Fruit fly (Drosophila melanogaster) whole organism, embryonic: ENCODE data around the gene Fcp3C.

Experiments used
- Blimp-1 ChIP-seq: fragments of 200-800 bp; sonication (Bioruptor generic); optimal IDR thresholded peaks from 3 replicates; lab custom pipeline; 2018; ENCODE audit warnings: missing biosample characterization, missing genetic modification characterization, mild to moderate bottlenecking, moderate library complexity, missing genetic modification reagents
- CG13287 ChIP-seq: fragments of 200-800 bp; sonication (Bioruptor generic); IDR thresholded peaks from 2 replicates; pipeline ENCODE4 v1.3.6; 2022; ENCODE audit warnings: missing biosample characterization, missing genetic modification characterization; ENCODE audit not compliant: partially characterized antibody
- CG13424 ChIP-seq: fragments of 200-800 bp; sonication (Bioruptor generic); optimal IDR thresholded peaks from 2 replicates; lab custom pipeline; 2019; ENCODE audit warnings: missing biosample characterization, mild to moderate bottlenecking, missing genetic modification characterization, moderate library complexity
- CG13775 ChIP-seq: fragments of 200-800 bp; sonication (Bioruptor generic); optimal IDR thresholded peaks from 3 replicates; lab custom pipeline; 2017; ENCODE audit warnings: missing biosample characterization, mild to moderate bottlenecking, missing genetic modification characterization
- CG15073 ChIP-seq: fragments of 200-800 bp; sonication (Bioruptor generic); optimal IDR thresholded peaks from 2 replicates; lab custom pipeline; 2016; ENCODE audit warnings: missing biosample characterization, missing genetic modification characterization
- CG2199 ChIP-seq: fragments of 200-800 bp; sonication (Bioruptor generic); IDR thresholded peaks from 3 replicates; pipeline ENCODE4 v1.3.6; 2022; ENCODE audit warnings: missing biosample characterization, missing genetic modification characterization
- CG2678 ChIP-seq: fragments of 200-800 bp; sonication (Bioruptor generic); optimal IDR thresholded peaks from 3 replicates; lab custom pipeline; 2019; ENCODE audit warnings: missing biosample characterization, mild to moderate bottlenecking, missing genetic modification characterization, moderate library complexity
- CG2712 ChIP-seq: fragments of 200-800 bp; optimal IDR thresholded peaks from 3 replicates; lab custom pipeline; 2019; ENCODE audit warnings: missing biosample characterization, mild to moderate bottlenecking, missing genetic modification characterization, moderate library complexity
- CG3281 ChIP-seq: fragments of 200-800 bp; sonication (Bioruptor generic); optimal IDR thresholded peaks from 3 replicates; lab custom pipeline; 2017; ENCODE audit warnings: missing biosample characterization, mild to moderate bottlenecking, missing genetic modification characterization
- CG34422 ChIP-seq: fragments of 200-800 bp; sonication (Bioruptor generic); IDR thresholded peaks from 3 replicates; pipeline ENCODE4 v1.3.6; 2022; ENCODE audit warnings: missing biosample characterization, missing genetic modification characterization
- CG6272 ChIP-seq: fragments of 200-800 bp; sonication (Bioruptor generic); IDR thresholded peaks from 2 replicates; pipeline ENCODE4 v1.3.6; 2022; ENCODE audit warnings: missing biosample characterization, missing genetic modification characterization
- CG6854 ChIP-seq: fragments of 200-800 bp; sonication (Bioruptor generic); optimal IDR thresholded peaks from 3 replicates; lab custom pipeline; 2017; ENCODE audit warnings: missing biosample characterization, mild to moderate bottlenecking, missing genetic modification characterization
- CG7839 ChIP-seq: fragments of 200-800 bp; sonication (Bioruptor generic); optimal IDR thresholded peaks from 3 replicates; lab custom pipeline; 2018; ENCODE audit warnings: missing biosample characterization, mild to moderate bottlenecking, missing genetic modification characterization, moderate library complexity
- CG8359 ChIP-seq: fragments of 200-800 bp; sonication (Bioruptor generic); optimal IDR thresholded peaks from 2 replicates; lab custom pipeline; 2017; ENCODE audit warnings: missing biosample characterization, mild to moderate bottlenecking, missing genetic modification characterization, borderline replicate concordance
- CG9437 ChIP-seq: fragments of 200-800 bp; sonication (Bioruptor generic); optimal IDR thresholded peaks from 2 replicates; lab custom pipeline; 2018; ENCODE audit warnings: missing biosample characterization, mild to moderate bottlenecking, missing genetic modification characterization
- CG9727 ChIP-seq: fragments of 200-800 bp; sonication (Bioruptor generic); optimal IDR thresholded peaks from 3 replicates; lab custom pipeline; 2017; ENCODE audit warnings: missing biosample characterization, mild to moderate bottlenecking, missing genetic modification characterization
- CTCF ChIP-seq: fragments of 200-800 bp; sonication (Bioruptor generic); optimal IDR thresholded peaks from 2 replicates; lab custom pipeline; 2017; ENCODE audit warnings: missing biosample characterization, mild to moderate bottlenecking, missing genetic modification characterization, moderate library complexity
- E2f1 ChIP-seq: fragments of 200-800 bp; sonication (Bioruptor generic); IDR thresholded peaks from 2 replicates; pipeline ENCODE4 v1.3.6; 2022; ENCODE audit warnings: missing biosample characterization, missing genetic modification characterization
- HHEX ChIP-seq: fragments of 200-800 bp; sonication (Bioruptor generic); optimal IDR thresholded peaks from 3 replicates; lab custom pipeline; 2017; ENCODE audit warnings: missing biosample characterization, mild to moderate bottlenecking, missing genetic modification characterization, missing genetic modification reagents
- Hand ChIP-seq: fragments of 200-800 bp; sonication (Bioruptor generic); optimal IDR thresholded peaks from 2 replicates; lab custom pipeline; 2017; ENCODE audit warnings: mild to moderate bottlenecking, missing biosample characterization, missing genetic modification reagents, missing genetic modification characterization
- Hr3 ChIP-seq: fragments of 200-800 bp; sonication (Bioruptor generic); optimal IDR thresholded peaks from 3 replicates; lab custom pipeline; 2016; ENCODE audit warnings: missing biosample characterization, missing genetic modification characterization
- Kr ChIP-seq: fragments of 200-800 bp; sonication (Bioruptor generic); optimal IDR thresholded peaks from 2 replicates; lab custom pipeline; 2017; ENCODE audit warnings: missing biosample characterization, mild to moderate bottlenecking, missing genetic modification characterization
- Lim3 ChIP-seq: fragments of 200-800 bp; sonication (Bioruptor generic); IDR thresholded peaks from 2 replicates; pipeline ENCODE4 v1.3.6; 2022; ENCODE audit warnings: missing biosample characterization, missing genetic modification characterization
- Oli ChIP-seq: fragments of 200-800 bp; sonication (Bioruptor generic); optimal IDR thresholded peaks from 2 replicates; lab custom pipeline; 2018; ENCODE audit warnings: missing biosample characterization, mild to moderate bottlenecking, missing genetic modification characterization, moderate library complexity
- Ptx1 ChIP-seq: fragments of 200-800 bp; sonication (Bioruptor generic); IDR thresholded peaks from 2 replicates; pipeline ENCODE4 v1.3.6; 2022; ENCODE audit warnings: missing biosample characterization, missing genetic modification characterization
- Rfx ChIP-seq: fragments of 200-800 bp; sonication (Bioruptor generic); IDR thresholded peaks from 2 replicates; pipeline ENCODE4 v1.3.6; 2022; ENCODE audit warnings: missing biosample characterization, missing genetic modification characterization
- Sry-δ ChIP-seq: fragments of 200-800 bp; sonication (Bioruptor generic); optimal IDR thresholded peaks from 2 replicates; lab custom pipeline; 2016; ENCODE audit warnings: missing biosample characterization, missing genetic modification characterization
- ac ChIP-seq: fragments of 200-800 bp; sonication (Bioruptor generic); optimal IDR thresholded peaks from 3 replicates; lab custom pipeline; 2017; ENCODE audit warnings: missing biosample characterization, mild to moderate bottlenecking, missing genetic modification characterization
- btn ChIP-seq: fragments of 200-800 bp; sonication (Bioruptor generic); optimal IDR thresholded peaks from 2 replicates; lab custom pipeline; 2016; ENCODE audit warnings: missing biosample characterization, missing genetic modification characterization
- cas ChIP-seq: fragments of 200-800 bp; sonication (Bioruptor generic); IDR thresholded peaks from 2 replicates; pipeline ENCODE4 v1.3.6; 2022; ENCODE audit warnings: missing biosample characterization, missing genetic modification characterization
- crol ChIP-seq: fragments of 200-800 bp; sonication (Bioruptor generic); IDR thresholded peaks from 2 replicates; pipeline ENCODE4 v1.3.6; 2022; ENCODE audit warnings: missing biosample characterization, missing genetic modification characterization
- ems ChIP-seq: fragments of 200-800 bp; sonication (Bioruptor generic); optimal IDR thresholded peaks from 3 replicates; lab custom pipeline; 2016; ENCODE audit warnings: missing biosample characterization, missing genetic modification characterization
- esg ChIP-seq: fragments of 200-800 bp; sonication (Bioruptor generic); conservative IDR thresholded peaks from 2 replicates; pipeline ENCODE4 v1.3.6; 2022; ENCODE audit warnings: missing biosample characterization, missing genetic modification characterization
- gem ChIP-seq: fragments of 200-800 bp; sonication (Bioruptor generic); optimal IDR thresholded peaks from 2 replicates; lab custom pipeline; 2019; ENCODE audit warnings: missing biosample characterization, mild to moderate bottlenecking, missing genetic modification characterization, moderate library complexity
- gsb-n ChIP-seq: fragments of 200-800 bp; sonication (Bioruptor generic); optimal IDR thresholded peaks from 3 replicates; lab custom pipeline; 2018; ENCODE audit warnings: missing biosample characterization, mild to moderate bottlenecking, missing genetic modification characterization
- ham ChIP-seq: fragments of 200-800 bp; sonication (Bioruptor generic); IDR thresholded peaks from 2 replicates; pipeline ENCODE4 v1.3.6; 2022; ENCODE audit warnings: missing biosample characterization, missing genetic modification characterization
- kni ChIP-seq: fragments of 200-800 bp; sonication (Bioruptor generic); optimal IDR thresholded peaks from 3 replicates; lab custom pipeline; 2017; ENCODE audit warnings: mild to moderate bottlenecking, missing biosample characterization, missing genetic modification reagents, missing genetic modification characterization
- oc ChIP-seq: fragments of 200-800 bp; sonication (Bioruptor generic); optimal IDR thresholded peaks from 2 replicates; lab custom pipeline; 2018; ENCODE audit warnings: missing biosample characterization, mild to moderate bottlenecking, missing genetic modification characterization, moderate library complexity
- prd ChIP-seq, 3 experiments: fragments of >200 bp in 2 of 3; fragments of 200-800 bp in 1 of 3; sonication (Bioruptor generic) in 1 of 3; optimal IDR thresholded peaks in 2 of 3; IDR thresholded peaks in 1 of 3; 2 replicates in 2 of 3; 3 replicates in 1 of 3; pipeline versions ENCODE4 v1.3.6 to Lab custom; 2017 to 2022; ENCODE audit warnings: missing biosample characterization in 1 of 3, missing genetic modification characterization in 1 of 3
- pros ChIP-seq: fragments of 200-800 bp; sonication (Bioruptor generic); optimal IDR thresholded peaks from 3 replicates; lab custom pipeline; 2019; ENCODE audit warnings: missing biosample characterization, mild to moderate bottlenecking, missing genetic modification characterization, moderate library complexity
- psq ChIP-seq: fragments of 200-800 bp; sonication (Bioruptor generic); optimal IDR thresholded peaks from 2 replicates; lab custom pipeline; 2017; ENCODE audit warnings: missing biosample characterization, missing genetic modification characterization
- sens ChIP-seq: fragments of 200-800 bp; sonication (Bioruptor generic); peaks from one replicate; lab custom pipeline; 2016; ENCODE audit warnings: missing biosample characterization, missing genetic modification characterization
- slp2 ChIP-seq: fragments of 200-800 bp; sonication (Bioruptor generic); optimal IDR thresholded peaks from 2 replicates; lab custom pipeline; 2016; ENCODE audit warnings: missing biosample characterization, missing genetic modification characterization
- sqz ChIP-seq: fragments of 200-800 bp; sonication (Bioruptor generic); optimal IDR thresholded peaks from 3 replicates; lab custom pipeline; 2018; ENCODE audit warnings: missing biosample characterization, mild to moderate bottlenecking, missing genetic modification characterization
- tgo ChIP-seq: fragments of 200-800 bp; sonication (Bioruptor generic); IDR thresholded peaks from 3 replicates; pipeline ENCODE4 v1.3.6; 2022; ENCODE audit warnings: missing biosample characterization, missing genetic modification characterization
- tll ChIP-seq, 2 experiments: fragments of 200-800 bp in 1 of 2; fragments of >200 bp in 1 of 2; sonication (Bioruptor generic) in 1 of 2; optimal IDR thresholded peaks; 2 replicates each; lab custom pipeline; 2017 to 2019; ENCODE audit warnings: missing biosample characterization in 2 of 2, missing genetic modification characterization in 2 of 2, mild to moderate bottlenecking in 1 of 2, moderate library complexity in 1 of 2
- vvl ChIP-seq: fragments of 200-800 bp; sonication (Bioruptor generic); IDR thresholded peaks from 2 replicates; pipeline ENCODE4 v1.3.6; 2022; ENCODE audit warnings: missing biosample characterization, missing genetic modification characterization
- yki ChIP-seq: fragments of >200 bp; optimal IDR thresholded peaks from 3 replicates; lab custom pipeline; 2018
- zen ChIP-seq: fragments of 200-800 bp; sonication (Bioruptor generic); optimal IDR thresholded peaks from 3 replicates; lab custom pipeline; 2018; ENCODE audit warnings: missing biosample characterization, mild to moderate bottlenecking, missing genetic modification characterization, moderate library complexity
- zf30C ChIP-seq: fragments of 200-800 bp; sonication (Bioruptor generic); optimal IDR thresholded peaks from 3 replicates; lab custom pipeline; 2018; ENCODE audit warnings: missing biosample characterization, mild to moderate bottlenecking, missing genetic modification characterization

Fcp3C gene

dm6 chrX:3157048-3157703, 17.1 kb downstream of the Fcp3C start (continued):
- TF ChIP-seq CG3281 (GFP tag; lab: Kevin White, UChicago) (peak; percentile 21), esg (GFP tag; lab: Robert Waterston, UW) (0 out of 2 replicates have a peak, but pooled peaks have one; percentile 17), vvl (GFP tag; lab: Robert Waterston, UW) (peak; percentile 68), CG13775 (GFP tag; lab: Kevin White, UChicago) (no peak), CG15073 (GFP tag; lab: Kevin White, UChicago) (no peak), prd (optimal IDR thresholded peaks at IDR 0.05; lab: Kevin White, UChicago) (no peak), prd (GFP tag; IDR thresholded peaks at IDR 0.05; lab: Robert Waterston, UW) (peak; percentile 26; the same call in 1 of the 3 replicates), Lim3 (no peak), CG8359 (GFP tag; lab: Kevin White, UChicago) (no peak), cas (GFP tag; lab: Robert Waterston, UW) (0 out of 2 replicates have a peak, but pooled peaks have one; percentile 25), CG13287 (GFP tag; lab: Robert Waterston, UW) (no peak), btn (no peak), yki (no peak), Blimp-1 (GFP tag; lab: Kevin White, UChicago) (no peak), tgo (GFP tag; lab: Robert Waterston, UW) (peak; percentile 37; the same call in 2 of the 3 replicates), CG2678 (tag; lab: Kevin White, UChicago) (peak; percentile 56), CG2712 (tag; lab: Kevin White, UChicago) (peak; percentile 16), CTCF (GFP tag; lab: Kevin White, UChicago) (no peak), CG9727 (GFP tag; lab: Kevin White, UChicago) (peak; percentile 8), Rfx (peak; percentile 78), gem (tag; lab: Kevin White, UChicago) (peak; percentile 58), CG34422 (GFP tag; lab: Robert Waterston, UW) (0 out of 3 replicates have a peak, but pooled peaks have one; percentile 33), CG6272 (GFP tag; lab: Robert Waterston, UW) (no peak), CG9437 (GFP tag; lab: Kevin White, UChicago) (no peak), Sry-δ (no peak), Hand (GFP tag; lab: Kevin White, UChicago) (no peak), gsb-n (tag; lab: Kevin White, UChicago) (no peak), crol (0 out of 2 replicates have a peak, but pooled peaks have one; percentile 33), CG6854 (GFP tag; lab: Kevin White, UChicago) (no peak), CG13424 (tag; lab: Kevin White, UChicago) (peak; percentile 9), zen (tag; lab: Kevin White, UChicago) (no peak), pros (no peak), Hr3 (no peak), CG7839 (tag; lab: Kevin White, UChicago) (peak; percentile 43), Oli (tag; lab: Kevin White, UChicago) (peak; percentile 8), slp2 (GFP tag; lab: Kevin White, UChicago) (no peak), ems (GFP tag; lab: Kevin White, UChicago) (no peak), Ptx1 (GFP tag; lab: Robert Waterston, UW) (no peak; the same call in 1 of the 2 replicates), HHEX (GFP tag; lab: Kevin White, UChicago) (peak; percentile 23), E2f1 (0 out of 2 replicates have a peak, but pooled peaks have one; percentile 18)

- TF ChIP-seq oc, result no peak
- TF ChIP-seq sqz (GFP tag; lab: Kevin White, UChicago), result peak; percentile 21
- peak; percentile 22 for TF ChIP-seq psq
- TF ChIP-seq tgo (GFP tag; lab: Robert Waterston, UW), result no peak
- peak in 1 of 2 experiments; percentile 68 for TF ChIP-seq tll (GFP tag; optimal IDR thresholded peaks at IDR 0.05; lab: Kevin White, UChicago)
- no peak for TF ChIP-seq zf30C (GFP tag; lab: Kevin White, UChicago)
- TF ChIP-seq sens (GFP tag; lab: Kevin White, UChicago), result peak; percentile 48
- TF ChIP-seq ac, result peak; percentile 64
- peak; percentile 48 for TF ChIP-seq pros
- TF ChIP-seq kni (GFP tag; lab: Kevin White, UChicago), result peak; percentile 85
- peak; percentile 53 for TF ChIP-seq Kr (GFP tag; lab: Kevin White, UChicago)
- TF ChIP-seq CG2199 (GFP tag; lab: Robert Waterston, UW), result peak; percentile 79; the same call in 2 of the 3 replicates
- no peak for TF ChIP-seq ham
Observed at dm6 chrX:3152280-3152679, 22.0 kb downstream of the Fcp3C start.
